Worm (Caenorhabditis elegans): Measurements from ENCODE around the gene gcy-9.

Gene gcy-9

DNA sequence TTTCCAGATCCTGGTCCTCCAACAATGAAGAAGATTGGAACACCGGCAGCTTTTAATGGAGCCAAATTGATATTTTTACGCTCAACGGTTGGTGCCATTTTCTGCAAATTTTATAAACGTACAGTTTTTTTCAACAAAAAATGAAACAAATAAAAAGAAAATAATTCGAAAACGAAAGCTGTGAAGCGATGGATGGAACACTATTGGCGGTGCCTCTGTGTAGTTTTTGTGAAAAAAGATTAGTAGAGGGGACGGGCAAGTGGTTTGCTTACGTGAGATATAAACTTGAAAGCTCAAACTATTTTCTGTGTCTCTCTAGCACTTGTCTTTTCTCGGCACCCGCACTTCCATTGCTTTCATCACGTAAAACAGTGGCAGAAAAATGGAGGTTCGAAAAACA, 50.1 kb downstream of the gcy-9 start, which contains the start of gene F38B2.4:
F38B2.4 (minus strand) TSS at position 101 of the 400 bp plus-strand sequence.
- no peak for TF ChIP-seq F13C5.2 (tag; optimal IDR thresholded peaks at IDR 0.05)
- no peak for TF ChIP-seq scrt-1 (GFP tag; IDR thresholded peaks at IDR 0.05)
- no peak for TF ChIP-seq ama-1 (optimal IDR thresholded peaks at IDR 0.05)
- TF ChIP-seq ets-7 (tag; optimal IDR thresholded peaks at IDR 0.05), result no peak
- TF ChIP-seq aly-1 (tag; optimal IDR thresholded peaks at IDR 0.05), result no peak
- no peak for TF ChIP-seq tbx-37 (GFP tag; conservative IDR thresholded peaks at IDR 0.05)
- TF ChIP-seq pes-1 (GFP tag; IDR thresholded peaks at IDR 0.05), result no peak
- TF ChIP-seq ceh-13 (GFP tag; optimal IDR thresholded peaks at IDR 0.05), result no peak
- TF ChIP-seq tbx-11 (GFP tag; IDR thresholded peaks at IDR 0.05), result no peak
- no peak for TF ChIP-seq hmbx-1 (tag; optimal IDR thresholded peaks at IDR 0.05)
- no peak for TF ChIP-seq flt-1 (GFP tag; IDR thresholded peaks at IDR 0.05)
- TF ChIP-seq hnd-1 (tag; optimal IDR thresholded peaks at IDR 0.05), result no peak
- TF ChIP-seq tra-4 (tag; optimal IDR thresholded peaks at IDR 0.05), result no peak
- TF ChIP-seq hmg-4 (GFP tag; optimal IDR thresholded peaks at IDR 0.05), result no peak
- no peak for TF ChIP-seq sea-1 (GFP tag; conservative IDR thresholded peaks at IDR 0.05)
- no peak for TF ChIP-seq ceh-36 (tag; optimal IDR thresholded peaks at IDR 0.05)
- TF ChIP-seq B0310.2 (tag; optimal IDR thresholded peaks at IDR 0.05), result no peak

ce11 chrX:11286246-11286645, 51.4 kb downstream of the gcy-9 start, which contains the start of gene F38B2.3:
F38B2.3 (minus strand) TSS chrX:11286346.
- TF ChIP-seq tra-4 (tag; optimal IDR thresholded peaks at IDR 0.05) (no peak), ama-1 (optimal IDR thresholded peaks at IDR 0.05) (no peak), aly-1 (tag; optimal IDR thresholded peaks at IDR 0.05) (no peak), F13C5.2 (tag; optimal IDR thresholded peaks at IDR 0.05) (no peak), tbx-11 (GFP tag; IDR thresholded peaks at IDR 0.05) (no peak), hnd-1 (tag; optimal IDR thresholded peaks at IDR 0.05) (no peak), tbx-37 (GFP tag; conservative IDR thresholded peaks at IDR 0.05) (no peak), hmbx-1 (tag; optimal IDR thresholded peaks at IDR 0.05) (no peak), ets-7 (tag; optimal IDR thresholded peaks at IDR 0.05) (no peak), ceh-36 (tag; optimal IDR thresholded peaks at IDR 0.05) (no peak), B0310.2 (tag; optimal IDR thresholded peaks at IDR 0.05) (no peak), ceh-13 (GFP tag; optimal IDR thresholded peaks at IDR 0.05) (no peak), flt-1 (GFP tag; IDR thresholded peaks at IDR 0.05) (no peak), scrt-1 (GFP tag; IDR thresholded peaks at IDR 0.05) (no peak), hmg-4 (GFP tag; optimal IDR thresholded peaks at IDR 0.05) (no peak), sea-1 (GFP tag; conservative IDR thresholded peaks at IDR 0.05) (no peak), pes-1 (GFP tag; IDR thresholded peaks at IDR 0.05) (no peak)

All from whole organism, early embryonic.